Fruit fly (Drosophila melanogaster) whole organism, embryonic: ENCODE measurements around the gene CG15882.

Experiments used
- Atf-2 ChIP-seq: fragments of 200-800 bp; sonication (Bioruptor generic); optimal IDR thresholded peaks from 2 replicates; lab custom pipeline; 2016; ENCODE audit warnings: missing biosample characterization, missing genetic modification characterization
- CG1024 ChIP-seq: fragments of 200-800 bp; sonication (Bioruptor generic); IDR thresholded peaks from 2 replicates; pipeline ENCODE4 v1.3.6; 2022; ENCODE audit warnings: missing biosample characterization, missing genetic modification characterization
- CG11085 ChIP-seq: fragments of 200-800 bp; sonication (Bioruptor generic); IDR thresholded peaks from 2 replicates; pipeline ENCODE4 v1.3.6; 2022; ENCODE audit warnings: missing biosample characterization, missing genetic modification characterization
- CG12155 ChIP-seq: fragments of 200-800 bp; sonication (Bioruptor generic); optimal IDR thresholded peaks from 3 replicates; lab custom pipeline; 2016; ENCODE audit warnings: missing biosample characterization, missing genetic modification characterization
- CG14710 ChIP-seq: fragments of 200-800 bp; sonication (Bioruptor generic); optimal IDR thresholded peaks from 3 replicates; lab custom pipeline; 2019; ENCODE audit warnings: missing biosample characterization, mild to moderate bottlenecking, missing genetic modification characterization, moderate library complexity
- CG17912 ChIP-seq: fragments of 200-800 bp; sonication (Bioruptor generic); optimal IDR thresholded peaks from 2 replicates; lab custom pipeline; 2018; ENCODE audit warnings: missing biosample characterization, mild to moderate bottlenecking, missing genetic modification characterization
- CG2116 ChIP-seq: fragments of 200-800 bp; sonication (Bioruptor generic); optimal IDR thresholded peaks from 3 replicates; lab custom pipeline; 2018; ENCODE audit warnings: missing biosample characterization, mild to moderate bottlenecking, missing genetic modification characterization
- CG2120 ChIP-seq: fragments of 200-800 bp; sonication (Bioruptor generic); optimal IDR thresholded peaks from 3 replicates; lab custom pipeline; 2016; ENCODE audit warnings: missing biosample characterization, missing genetic modification characterization
- CG31224 ChIP-seq: fragments of 200-800 bp; sonication (Bioruptor generic); IDR thresholded peaks from 2 replicates; pipeline ENCODE4 v1.3.6; 2022; ENCODE audit warnings: missing biosample characterization, missing genetic modification characterization
- CG33557 ChIP-seq: fragments of 200-800 bp; sonication (Bioruptor generic); optimal IDR thresholded peaks from 2 replicates; lab custom pipeline; 2019; ENCODE audit warnings: missing biosample characterization, mild to moderate bottlenecking, missing genetic modification characterization, moderate library complexity
- CG34422 ChIP-seq: fragments of 200-800 bp; sonication (Bioruptor generic); IDR thresholded peaks from 3 replicates; pipeline ENCODE4 v1.3.6; 2022; ENCODE audit warnings: missing biosample characterization, missing genetic modification characterization
- CG4617 ChIP-seq: fragments of 200-800 bp; sonication (Bioruptor generic); optimal IDR thresholded peaks from 3 replicates; lab custom pipeline; 2016; ENCODE audit warnings: missing biosample characterization, missing genetic modification characterization, borderline replicate concordance
- CG4707 ChIP-seq: fragments of 200-800 bp; sonication (Bioruptor generic); optimal IDR thresholded peaks from 2 replicates; lab custom pipeline; 2018; ENCODE audit warnings: missing biosample characterization, mild to moderate bottlenecking, missing genetic modification characterization, moderate library complexity
- CG6791 ChIP-seq: fragments of 200-800 bp; sonication (Bioruptor generic); IDR thresholded peaks from 3 replicates; pipeline ENCODE4 v1.3.6; 2022; ENCODE audit warnings: missing biosample characterization, missing genetic modification characterization; ENCODE audit not compliant: partially characterized antibody
- CG8924 ChIP-seq: fragments of 200-800 bp; optimal IDR thresholded peaks from 3 replicates; lab custom pipeline; 2019; ENCODE audit warnings: missing biosample characterization, mild to moderate bottlenecking, missing genetic modification characterization, moderate library complexity
- D19A ChIP-seq: fragments of 200-800 bp; optimal IDR thresholded peaks from 3 replicates; lab custom pipeline; 2019; ENCODE audit warnings: missing biosample characterization, mild to moderate bottlenecking, missing genetic modification characterization, moderate library complexity
- Drgx ChIP-seq: fragments of 200-800 bp; sonication (Bioruptor generic); IDR thresholded peaks from 2 replicates; pipeline ENCODE4 v1.3.6; 2022; ENCODE audit warnings: missing biosample characterization, missing genetic modification characterization
- Ets65A ChIP-seq: fragments of 200-800 bp; sonication (Bioruptor generic); peaks from one replicate; lab custom pipeline; 2016; ENCODE audit warnings: missing biosample characterization, missing genetic modification characterization
- Kr ChIP-seq: fragments of 200-800 bp; sonication (Bioruptor generic); optimal IDR thresholded peaks from 2 replicates; lab custom pipeline; 2017; ENCODE audit warnings: missing biosample characterization, mild to moderate bottlenecking, missing genetic modification characterization
- Med ChIP-seq: fragments of 200-800 bp; sonication (Bioruptor generic); peaks from one replicate; lab custom pipeline; 2016; ENCODE audit warnings: missing biosample characterization, missing genetic modification characterization, mild to moderate bottlenecking, inconsistent platforms, moderate library complexity
- Nf-YC ChIP-seq: fragments of 200-800 bp; optimal IDR thresholded peaks from 3 replicates; lab custom pipeline; 2019; ENCODE audit warnings: missing biosample characterization, mild to moderate bottlenecking, missing genetic modification characterization, moderate library complexity
- NfI ChIP-seq: fragments of 200-800 bp; sonication (Bioruptor generic); optimal IDR thresholded peaks from 3 replicates; lab custom pipeline; 2018; ENCODE audit warnings: missing biosample characterization, mild to moderate bottlenecking, missing genetic modification characterization, moderate library complexity
- Ravus ChIP-seq: fragments of 200-800 bp; sonication (Bioruptor generic); IDR thresholded peaks from 2 replicates; pipeline ENCODE4 v1.3.6; 2022; ENCODE audit warnings: missing biosample characterization, missing genetic modification characterization
- Sin3A ChIP-seq: fragments of >200 bp; optimal IDR thresholded peaks from 2 replicates; lab custom pipeline; 2018
- Six4 ChIP-seq: fragments of 200-800 bp; sonication (Bioruptor generic); optimal IDR thresholded peaks from 2 replicates; lab custom pipeline; 2016; ENCODE audit warnings: missing biosample characterization, missing genetic modification characterization
- caup ChIP-seq: fragments of 200-800 bp; sonication (Bioruptor generic); optimal IDR thresholded peaks from 3 replicates; lab custom pipeline; 2017; ENCODE audit warnings: missing biosample characterization, mild to moderate bottlenecking, missing genetic modification characterization, moderate library complexity; ENCODE audit not compliant: severe bottlenecking
- chinmo ChIP-seq: fragments of 200-800 bp; sonication (Bioruptor generic); IDR thresholded peaks from 4 replicates; pipeline ENCODE4 v1.3.6; 2022; ENCODE audit warnings: missing biosample characterization, missing genetic modification characterization; ENCODE audit not compliant: partially characterized antibody
- corto ChIP-seq: fragments of 200-800 bp; sonication (Bioruptor generic); optimal IDR thresholded peaks from 2 replicates; lab custom pipeline; 2016; ENCODE audit warnings: missing biosample characterization, mild to moderate bottlenecking, missing genetic modification characterization, moderate library complexity
- exex ChIP-seq: fragments of 200-800 bp; sonication (Bioruptor generic); optimal IDR thresholded peaks from 4 replicates; lab custom pipeline; 2018; ENCODE audit warnings: missing biosample characterization, mild to moderate bottlenecking, missing genetic modification characterization, moderate library complexity
- fd102C ChIP-seq: fragments of 200-800 bp; sonication (Bioruptor generic); optimal IDR thresholded peaks from 2 replicates; lab custom pipeline; 2018; ENCODE audit warnings: missing biosample characterization, mild to moderate bottlenecking, missing genetic modification characterization, moderate library complexity
- gce ChIP-seq: fragments of 200-800 bp; sonication (Bioruptor generic); IDR thresholded peaks from 3 replicates; pipeline ENCODE4 v1.3.6; 2022; ENCODE audit warnings: missing biosample characterization, missing genetic modification characterization
- hb ChIP-seq: fragments of 200-800 bp; sonication (Bioruptor generic); IDR thresholded peaks from 3 replicates; pipeline ENCODE4 v1.3.6; 2022; ENCODE audit warnings: missing biosample characterization, missing genetic modification characterization; ENCODE audit not compliant: partially characterized antibody
- lilli ChIP-seq: fragments of 200-800 bp; sonication (Bioruptor generic); optimal IDR thresholded peaks from 3 replicates; lab custom pipeline; 2016; ENCODE audit warnings: missing biosample characterization, missing genetic modification characterization
- lmd ChIP-seq: fragments of 200-800 bp; sonication (Bioruptor generic); IDR thresholded peaks from 2 replicates; pipeline ENCODE4 v1.3.6; 2022; ENCODE audit warnings: missing biosample characterization, missing genetic modification characterization
- mirr ChIP-seq: fragments of 200-800 bp; sonication (Bioruptor generic); optimal IDR thresholded peaks from 3 replicates; lab custom pipeline; 2018; ENCODE audit warnings: missing biosample characterization, mild to moderate bottlenecking, missing genetic modification characterization
- sd ChIP-seq: fragments of 200-800 bp; sonication (Bioruptor generic); optimal IDR thresholded peaks from 3 replicates; lab custom pipeline; 2018; ENCODE audit warnings: missing biosample characterization, mild to moderate bottlenecking, missing genetic modification characterization, moderate library complexity
- sens ChIP-seq: fragments of 200-800 bp; sonication (Bioruptor generic); peaks from one replicate; lab custom pipeline; 2016; ENCODE audit warnings: missing biosample characterization, missing genetic modification characterization
- sens-2 ChIP-seq: fragments of 200-800 bp; sonication (Bioruptor generic); IDR thresholded peaks from 2 replicates; pipeline ENCODE4 v1.3.6; 2022; ENCODE audit warnings: missing biosample characterization, missing genetic modification characterization
- slbo ChIP-seq: fragments of 200-800 bp; sonication (Bioruptor generic); IDR thresholded peaks from 2 replicates; pipeline ENCODE4 v1.3.6; 2022; ENCODE audit warnings: missing biosample characterization, missing genetic modification characterization
- sqz ChIP-seq: fragments of 200-800 bp; sonication (Bioruptor generic); optimal IDR thresholded peaks from 3 replicates; lab custom pipeline; 2018; ENCODE audit warnings: missing biosample characterization, mild to moderate bottlenecking, missing genetic modification characterization
- sr ChIP-seq: fragments of 200-800 bp; sonication (Bioruptor generic); IDR thresholded peaks from 3 replicates; pipeline ENCODE4 v1.3.6; 2022; ENCODE audit warnings: missing biosample characterization, missing genetic modification characterization
- z ChIP-seq: fragments of 200-800 bp; sonication (Bioruptor generic); IDR thresholded peaks from 3 replicates; pipeline ENCODE4 v1.3.6; 2022; ENCODE audit warnings: missing biosample characterization, missing genetic modification characterization

CG15882 gene

dm6 chrX:19149511-19149876 is 25.3 kb upstream of the CG15882 start:
- TF ChIP-seq CG6791 (GFP tag; lab: Robert Waterston, UW) (0 out of 3 replicates have a peak, but pooled peaks have one; percentile 24), CG34422 (GFP tag; lab: Robert Waterston, UW) (no peak), CG8924 (no peak), Drgx (GFP tag; lab: Robert Waterston, UW) (0 out of 2 replicates have a peak, but pooled peaks have one; percentile 21)
- TF ChIP-seq, all 482 proteins: peak for 2

DNA sequence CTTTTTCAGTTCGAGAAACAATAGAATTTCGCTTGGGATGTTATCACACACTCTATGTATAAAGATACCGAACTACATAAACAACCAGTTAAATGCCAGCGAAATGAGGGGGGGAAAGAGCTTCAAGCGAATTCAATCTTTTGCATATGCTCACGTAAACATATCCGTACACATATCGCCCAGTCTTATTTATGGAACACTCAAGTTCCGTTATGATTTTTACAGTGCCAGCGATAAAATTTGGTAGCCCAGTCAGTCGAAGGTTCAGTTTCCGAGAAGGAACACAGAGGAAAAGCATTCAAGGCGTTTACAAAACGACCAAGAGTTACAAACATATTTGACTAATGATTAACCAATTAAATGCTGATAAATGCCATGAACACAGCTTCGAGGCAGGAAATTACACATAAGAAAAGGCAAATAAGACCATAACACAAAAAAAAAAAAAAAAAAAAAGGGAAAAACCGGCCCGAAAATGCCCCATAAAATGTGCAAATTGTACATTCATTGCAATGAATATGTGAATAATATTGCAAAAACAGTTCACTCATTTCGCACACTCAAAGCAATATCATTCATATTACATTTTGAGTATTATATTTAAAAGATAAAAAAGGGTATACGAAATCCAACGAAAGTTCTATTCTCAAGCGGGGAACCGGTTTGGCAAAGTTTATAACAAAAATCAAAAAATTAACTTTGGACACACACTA is 24.8 kb upstream of the CG15882 start:
- no peak for TF ChIP-seq lmd (GFP tag; lab: Robert Waterston, UW)
- no peak for TF ChIP-seq caup (GFP tag; lab: Kevin White, UChicago)
- TF ChIP-seq CG2116 (GFP tag; lab: Kevin White, UChicago), result no peak
- no peak for TF ChIP-seq fd102C (GFP tag; lab: Kevin White, UChicago)
- TF ChIP-seq Med (GFP tag; lab: Kevin White, UChicago), result peak; percentile 28
- TF ChIP-seq CG33557 (GFP tag; lab: Kevin White, UChicago), result no peak
- TF ChIP-seq CG4617 (GFP tag; lab: Kevin White, UChicago), result no peak
- no peak for TF ChIP-seq Kr (GFP tag; lab: Kevin White, UChicago)
- TF ChIP-seq CG11085, result no peak
- TF ChIP-seq Ets65A, result peak; percentile 40
- no peak for TF ChIP-seq Atf-2 (GFP tag; lab: Kevin White, UChicago)
- TF ChIP-seq slbo (GFP tag; lab: Robert Waterston, UW), result 0 out of 2 replicates have a peak, but pooled peaks have one; percentile 5
- TF ChIP-seq CG2120 (GFP tag; lab: Kevin White, UChicago), result peak; percentile 48
- TF ChIP-seq sens (GFP tag; lab: Kevin White, UChicago), result peak; percentile 52
- no peak for TF ChIP-seq NfI
- TF ChIP-seq Ravus (GFP tag; lab: Robert Waterston, UW), result no peak
- peak; percentile 26 for TF ChIP-seq D19A (tag; lab: Kevin White, UChicago)
- TF ChIP-seq, all 482 proteins: peak for 6

DNA sequence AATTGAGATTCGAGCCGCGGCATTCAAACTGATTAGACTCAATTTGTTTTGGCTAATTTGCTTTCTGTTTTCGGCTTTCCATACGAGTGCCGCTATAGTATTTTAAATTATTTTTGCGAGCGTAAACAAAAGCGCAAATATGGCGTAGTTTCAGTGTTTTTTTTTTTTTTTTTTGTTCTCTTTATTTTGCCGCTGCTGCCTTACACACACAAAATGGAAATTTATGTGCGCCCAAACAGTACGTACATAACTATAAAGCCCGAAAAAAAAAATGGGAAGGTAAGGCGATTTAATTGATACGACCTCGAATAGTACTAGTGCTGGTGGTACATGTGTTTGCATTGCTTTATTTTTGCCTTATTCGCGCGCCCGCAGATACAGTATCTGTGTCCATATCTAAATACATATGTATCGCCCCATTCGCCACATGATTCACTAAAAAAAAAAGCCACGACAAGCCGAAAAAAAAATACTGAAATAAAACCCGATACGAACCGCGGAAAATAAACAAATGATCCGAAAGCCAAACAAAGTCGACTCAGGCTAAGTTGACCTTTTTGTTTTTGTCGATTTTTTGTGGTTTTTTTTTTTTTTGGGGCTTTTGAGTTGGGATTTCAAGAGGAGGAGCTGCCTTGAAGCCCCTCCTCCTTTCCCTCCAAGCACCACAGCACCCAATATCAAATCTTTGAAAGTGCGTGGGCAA is 23.9 kb upstream of the CG15882 start:
- no peak for TF ChIP-seq CG14710 (tag; lab: Kevin White, UChicago)
- no peak for TF ChIP-seq sens-2
- no peak for TF ChIP-seq Nf-YC (tag; lab: Kevin White, UChicago)
- peak; percentile 82 for TF ChIP-seq CG31224 (GFP tag; lab: Robert Waterston, UW)
- no peak for TF ChIP-seq CG17912
- TF ChIP-seq exex (tag; lab: Kevin White, UChicago), result peak; percentile 43
- TF ChIP-seq sr (GFP tag; lab: Robert Waterston, UW), result peak; percentile 53; the same call in 1 of the 3 replicates
- no peak for TF ChIP-seq lilli
- TF ChIP-seq Drgx (GFP tag; lab: Robert Waterston, UW), result 0 out of 2 replicates have a peak, but pooled peaks have one; percentile 23
- no peak for TF ChIP-seq CG1024 (GFP tag; lab: Robert Waterston, UW)
- TF ChIP-seq corto (GFP tag; lab: Kevin White, UChicago), result no peak
- TF ChIP-seq Kr (GFP tag; lab: Kevin White, UChicago), result no peak
- TF ChIP-seq chinmo (GFP tag; lab: Robert Waterston, UW), result 0 out of 4 replicates have a peak, but pooled peaks have one; percentile 38
- TF ChIP-seq Six4 (GFP tag; lab: Kevin White, UChicago), result no peak
- TF ChIP-seq CG12155 (GFP tag; lab: Kevin White, UChicago), result no peak
- peak; percentile 7 for TF ChIP-seq Med (GFP tag; lab: Kevin White, UChicago)
- no peak for TF ChIP-seq Sin3A (lab: Kevin White, UChicago)
- no peak for TF ChIP-seq CG4707 (GFP tag; lab: Kevin White, UChicago)
- peak; percentile 43 for TF ChIP-seq sens (GFP tag; lab: Kevin White, UChicago)
- 0 out of 3 replicates have a peak, but pooled peaks have one; percentile 37 for TF ChIP-seq z (GFP tag; lab: Robert Waterston, UW)
- peak; percentile 67 for TF ChIP-seq sqz
- TF ChIP-seq mirr (GFP tag; lab: Kevin White, UChicago), result peak; percentile 29
- TF ChIP-seq hb (GFP tag; lab: Robert Waterston, UW), result no peak
- TF ChIP-seq gce (GFP tag; lab: Robert Waterston, UW), result no peak
- peak; percentile 28 for TF ChIP-seq sd (tag; lab: Kevin White, UChicago)
